Comparison of ENCODE assay signal across 1 fruit fly cellular context in the genomic region with DNA sequence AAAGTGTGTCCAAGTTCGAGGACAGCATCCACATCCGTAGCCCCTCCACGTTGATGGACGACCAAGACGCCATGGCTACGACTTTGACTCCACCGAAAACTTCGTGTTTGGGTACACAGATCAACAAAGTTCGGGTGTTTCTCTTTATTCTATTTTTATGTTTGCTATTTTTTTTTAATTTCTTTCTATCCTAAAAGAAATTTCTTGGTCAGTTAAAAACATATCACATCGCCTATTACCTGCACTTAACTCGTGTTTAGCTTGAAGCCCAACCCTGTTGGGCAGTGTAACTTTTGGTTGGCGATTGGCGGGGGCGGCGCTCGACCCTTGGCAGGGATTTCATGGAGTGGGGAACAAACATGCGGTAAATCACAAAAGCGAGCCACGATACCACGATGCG.
A peak's percentile ranks its signal among the peaks of the same experiment; 100 is the strongest.
TF ChIP-seq lines count a peak whose summit lies in the region.

No protein-coding gene starts in this region.

TF ChIP-seq in whole organism, embryonic, 481 proteins besides CTCF, POLR2A, EP300 and RAD21 (continued from another document and continues in another):
- TF ChIP-seq CG9876 (GFP tag; optimal IDR thresholded peaks at IDR 0.05; lab: Kevin White, UChicago) (no peak), gro (GFP tag; optimal IDR thresholded peaks at IDR 0.05; lab: Kevin White, UChicago) (no peak), CG10366 (GFP tag; IDR thresholded peaks at IDR 0.05; lab: Robert Waterston, UW) (peak; percentile 65), Sin3A (optimal IDR thresholded peaks at IDR 0.05; lab: Kevin White, UChicago) (no peak), CG4707 (GFP tag; optimal IDR thresholded peaks at IDR 0.05; lab: Kevin White, UChicago) (no peak), CG5180 (GFP tag; optimal IDR thresholded peaks at IDR 0.05; lab: Kevin White, UChicago) (peak; percentile 32), NC2α (GFP tag; optimal IDR thresholded peaks at IDR 0.05; lab: Kevin White, UChicago) (no peak), CG4424 (GFP tag; optimal IDR thresholded peaks at IDR 0.05; lab: Kevin White, UChicago) (peak; percentile 55), MESR4 (GFP tag; optimal IDR thresholded peaks at IDR 0.05; lab: Kevin White, UChicago) (no peak), CG6765 (GFP tag; optimal IDR thresholded peaks at IDR 0.05; lab: Kevin White, UChicago) (no peak), CG4617 (GFP tag; optimal IDR thresholded peaks at IDR 0.05; lab: Kevin White, UChicago; ENCODE audit: borderline replicate concordance) (no peak), pan (optimal IDR thresholded peaks at IDR 0.05; lab: Kevin White, UChicago) (no peak), pan (GFP tag; optimal IDR thresholded peaks at IDR 0.05 in 1 of 2, IDR thresholded peaks at IDR 0.05 in 1 of 2) (peak in 1 of 2 experiments; percentile 77), CG8765 (GFP tag; IDR thresholded peaks at IDR 0.05; lab: Robert Waterston, UW) (peak; percentile 37; the same call in 1 of the 2 replicates), CG11560 (tag; IDR thresholded peaks at IDR 0.05; lab: Robert Waterston, UW) (peak; percentile 47; the same call in 1 of the 3 replicates), Dll (GFP tag; IDR thresholded peaks at IDR 0.05; lab: Robert Waterston, UW; ENCODE audit: partially characterized antibody) (no peak), CG14860 (GFP tag; IDR thresholded peaks at IDR 0.05; lab: Robert Waterston, UW; ENCODE audit: partially characterized antibody) (no peak), ken (GFP tag; IDR thresholded peaks at IDR 0.05; lab: Robert Waterston, UW) (peak; percentile 78; the same call in 2 of the 3 replicates), CG6854 (GFP tag; optimal IDR thresholded peaks at IDR 0.05; lab: Kevin White, UChicago) (no peak), HLH3B (GFP tag; IDR thresholded peaks at IDR 0.05; lab: Robert Waterston, UW) (peak; percentile 36; the same call in 1 of the 2 replicates), CG7556 (GFP tag; optimal IDR thresholded peaks at IDR 0.05; lab: Kevin White, UChicago) (peak; percentile 48), croc (GFP tag; conservative IDR thresholded peaks at IDR 0.05; lab: Robert Waterston, UW) (peak; percentile 47; the same call in 2 of the 3 replicates), CG12769 (tag; optimal IDR thresholded peaks at IDR 0.05; lab: Kevin White, UChicago) (no peak), CG7745 (tag; optimal IDR thresholded peaks at IDR 0.05; lab: Kevin White, UChicago) (no peak), CG8478 (optimal IDR thresholded peaks at IDR 0.05; lab: Kevin White, UChicago) (no peak), maf-S (GFP tag; optimal IDR thresholded peaks at IDR 0.05; lab: Kevin White, UChicago) (peak; percentile 6), CG18011 (GFP tag; optimal IDR thresholded peaks at IDR 0.05; lab: Kevin White, UChicago) (no peak), Dip2 (GFP tag; IDR thresholded peaks at IDR 0.05; lab: Robert Waterston, UW) (no peak), Hr51 (GFP tag; optimal IDR thresholded peaks at IDR 0.05; lab: Kevin White, UChicago) (peak; percentile 27 to 65), nerfin-2 (GFP tag; IDR thresholded peaks at IDR 0.05; lab: Robert Waterston, UW; ENCODE audit: partially characterized antibody) (no peak), E2f2 (GFP tag; IDR thresholded peaks at IDR 0.05; lab: Robert Waterston, UW) (peak; percentile 30; the same call in 1 of the 2 replicates), fu2 (GFP tag; optimal IDR thresholded peaks at IDR 0.05; lab: Kevin White, UChicago) (peak; percentile 24), CG6254 (GFP tag; optimal IDR thresholded peaks at IDR 0.05; lab: Kevin White, UChicago) (peak; percentile 71), CG12942 (GFP tag; optimal IDR thresholded peaks at IDR 0.05; lab: Kevin White, UChicago) (peak; percentile 5), bbx (GFP tag; IDR thresholded peaks at IDR 0.05; lab: Robert Waterston, UW; ENCODE audit: partially characterized antibody) (no peak), gem (tag; optimal IDR thresholded peaks at IDR 0.05; lab: Kevin White, UChicago) (peak; percentile 66), CG11504 (tag; optimal IDR thresholded peaks at IDR 0.05; lab: Kevin White, UChicago) (peak; percentile 42), sens-2 (GFP tag; IDR thresholded peaks at IDR 0.05; lab: Robert Waterston, UW) (peak; percentile 67), CG32532 (GFP tag; IDR thresholded peaks at IDR 0.05; lab: Robert Waterston, UW) (peak; percentile 48), en (GFP tag; optimal IDR thresholded peaks at IDR 0.05; lab: Kevin White, UChicago) (no peak), rib (GFP tag; IDR thresholded peaks at IDR 0.05; lab: Robert Waterston, UW) (no peak), CG30403 (GFP tag; optimal IDR thresholded peaks at IDR 0.05; lab: Kevin White, UChicago) (peak; percentile 37), org-1 (GFP tag; optimal IDR thresholded peaks at IDR 0.05; lab: Kevin White, UChicago) (no peak), Jarid2 (GFP tag; optimal IDR thresholded peaks at IDR 0.05; lab: Kevin White, UChicago) (no peak), twi (tag; optimal IDR thresholded peaks at IDR 0.05; lab: Kevin White, UChicago) (no peak), CG8089 (GFP tag; optimal IDR thresholded peaks at IDR 0.05; lab: Kevin White, UChicago) (no peak), Poxn (GFP tag; IDR thresholded peaks at IDR 0.05; lab: Robert Waterston, UW) (no peak), Xrp1 (GFP tag; IDR thresholded peaks at IDR 0.05; lab: Robert Waterston, UW) (peak; percentile 81), CG4730 (GFP tag; IDR thresholded peaks at IDR 0.05; lab: Robert Waterston, UW) (no peak), crc (GFP tag; optimal IDR thresholded peaks at IDR 0.05; lab: Kevin White, UChicago) (no peak), Mes4 (GFP tag; optimal IDR thresholded peaks at IDR 0.05; lab: Kevin White, UChicago) (no peak), CG31224 (GFP tag; IDR thresholded peaks at IDR 0.05; lab: Robert Waterston, UW) (no peak), sqz (GFP tag; optimal IDR thresholded peaks at IDR 0.05; lab: Kevin White, UChicago) (no peak), lbe (GFP tag; optimal IDR thresholded peaks at IDR 0.05; lab: Kevin White, UChicago) (peak; percentile 6), HmgD (GFP tag; optimal IDR thresholded peaks at IDR 0.05; lab: Kevin White, UChicago) (no peak), CG33213 (GFP tag; optimal IDR thresholded peaks at IDR 0.05; lab: Kevin White, UChicago) (peak; percentile 13), Mrtf (GFP tag; IDR thresholded peaks at IDR 0.05; lab: Robert Waterston, UW) (0 out of 3 replicates have a peak, but pooled peaks have one; percentile 46), row (GFP tag; IDR thresholded peaks at IDR 0.05; lab: Robert Waterston, UW) (peak; percentile 71), kay (GFP tag; optimal IDR thresholded peaks at IDR 0.05; lab: Kevin White, UChicago) (no peak), CG4328 (GFP tag; optimal IDR thresholded peaks at IDR 0.05; lab: Kevin White, UChicago) (no peak), usp (GFP tag; optimal IDR thresholded peaks at IDR 0.05; lab: Kevin White, UChicago) (no peak), ash1 (GFP tag; optimal IDR thresholded peaks at IDR 0.05; lab: Kevin White, UChicago) (no peak), dimm (GFP tag; IDR thresholded peaks at IDR 0.05; lab: Robert Waterston, UW) (peak; percentile 42; the same call in 1 of the 2 replicates), CG10543 (GFP tag; optimal IDR thresholded peaks at IDR 0.05; lab: Kevin White, UChicago) (no peak), CG15073 (GFP tag; optimal IDR thresholded peaks at IDR 0.05; lab: Kevin White, UChicago) (no peak), gcm2 (GFP tag; optimal IDR thresholded peaks at IDR 0.05; lab: Kevin White, UChicago) (no peak), CG8388 (GFP tag; optimal IDR thresholded peaks at IDR 0.05; lab: Kevin White, UChicago) (peak; percentile 46), E2f1 (GFP tag; IDR thresholded peaks at IDR 0.05; lab: Robert Waterston, UW) (peak; percentile 54), pnt (GFP tag; optimal IDR thresholded peaks at IDR 0.05; lab: Kevin White, UChicago) (no peak), CG2120 (GFP tag; optimal IDR thresholded peaks at IDR 0.05; lab: Kevin White, UChicago) (peak; percentile 19), hbn (GFP tag; IDR thresholded peaks at IDR 0.05; lab: Robert Waterston, UW; ENCODE audit: partially characterized antibody) (no peak), esg (GFP tag; conservative IDR thresholded peaks at IDR 0.05; lab: Robert Waterston, UW) (peak; percentile 38; the same call in 1 of the 2 replicates), CG33557 (GFP tag; optimal IDR thresholded peaks at IDR 0.05; lab: Kevin White, UChicago) (peak; percentile 33), Bteb2 (GFP tag; optimal IDR thresholded peaks at IDR 0.05; lab: Kevin White, UChicago) (no peak), CG5245 (GFP tag; optimal IDR thresholded peaks at IDR 0.05; lab: Kevin White, UChicago) (no peak), CG32772 (GFP tag; IDR thresholded peaks at IDR 0.05; lab: Robert Waterston, UW) (peak; percentile 66; the same call in 1 of the 2 replicates), ro (GFP tag; IDR thresholded peaks at IDR 0.05; lab: Robert Waterston, UW) (no peak), Ptx1 (GFP tag; IDR thresholded peaks at IDR 0.05; lab: Robert Waterston, UW) (peak; percentile 73; the same call in 1 of the 2 replicates), Nf-YB (GFP tag; optimal IDR thresholded peaks at IDR 0.05; lab: Kevin White, UChicago) (peak; percentile 31), CG17328 (GFP tag; IDR thresholded peaks at IDR 0.05; lab: Robert Waterston, UW) (peak; percentile 71), CG6689 (GFP tag; IDR thresholded peaks at IDR 0.05; lab: Robert Waterston, UW) (peak; percentile 69), Ravus (GFP tag; IDR thresholded peaks at IDR 0.05; lab: Robert Waterston, UW) (no peak), CG16815 (GFP tag; optimal IDR thresholded peaks at IDR 0.05; lab: Kevin White, UChicago) (peak; percentile 42), CG18262 (tag; optimal IDR thresholded peaks at IDR 0.05; lab: Kevin White, UChicago) (peak; percentile 59), HLH54F (GFP tag; optimal IDR thresholded peaks at IDR 0.05; lab: Kevin White, UChicago) (no peak), pzg (GFP tag; optimal IDR thresholded peaks at IDR 0.05; lab: Kevin White, UChicago) (no peak), CG10321 (GFP tag; IDR thresholded peaks at IDR 0.05; lab: Robert Waterston, UW) (no peak; the same call in 1 of the 2 replicates), CG34224 (GFP tag; IDR thresholded peaks at IDR 0.05; lab: Robert Waterston, UW; ENCODE audit: partially characterized antibody) (no peak), jumu (GFP tag; optimal IDR thresholded peaks at IDR 0.05; lab: Kevin White, UChicago) (no peak), Dfd (GFP tag; optimal IDR thresholded peaks at IDR 0.05; lab: Kevin White, UChicago) (no peak), hb (GFP tag; IDR thresholded peaks at IDR 0.05; lab: Robert Waterston, UW; ENCODE audit: partially characterized antibody) (no peak), Lim3 (GFP tag; IDR thresholded peaks at IDR 0.05; lab: Robert Waterston, UW) (no peak), CG11695 (GFP tag; IDR thresholded peaks at IDR 0.05; lab: Robert Waterston, UW) (peak; percentile 46; the same call in 1 of the 3 replicates), CG2202 (tag; optimal IDR thresholded peaks at IDR 0.05; lab: Kevin White, UChicago) (no peak), Kr (GFP tag; optimal IDR thresholded peaks at IDR 0.05; lab: Kevin White, UChicago) (no peak), ttk (GFP tag; IDR thresholded peaks at IDR 0.05; lab: Robert Waterston, UW) (peak; percentile 46; the same call in 1 of the 2 replicates), sob (GFP tag; IDR thresholded peaks at IDR 0.05; lab: Robert Waterston, UW) (peak; percentile 53; the same call in 1 of the 2 replicates), CG4404 (GFP tag; IDR thresholded peaks at IDR 0.05; lab: Robert Waterston, UW) (no peak), CG34376 (GFP tag; optimal IDR thresholded peaks at IDR 0.05; lab: Kevin White, UChicago) (no peak), YL-1 (GFP tag; optimal IDR thresholded peaks at IDR 0.05; lab: Kevin White, UChicago) (no peak), Scr (GFP tag; IDR thresholded peaks at IDR 0.05; lab: Robert Waterston, UW; ENCODE audit: partially characterized antibody) (no peak), tx (GFP tag; optimal IDR thresholded peaks at IDR 0.05; lab: Kevin White, UChicago) (no peak), CG6175 (GFP tag; IDR thresholded peaks at IDR 0.05; lab: Robert Waterston, UW) (no peak), Fer1 (GFP tag; optimal IDR thresholded peaks at IDR 0.05; lab: Kevin White, UChicago) (no peak), CG2116 (GFP tag; optimal IDR thresholded peaks at IDR 0.05; lab: Kevin White, UChicago) (no peak), Sry-δ (GFP tag; optimal IDR thresholded peaks at IDR 0.05; lab: Kevin White, UChicago) (no peak), tna (GFP tag; IDR thresholded peaks at IDR 0.05; lab: Robert Waterston, UW; ENCODE audit: partially characterized antibody) (no peak), Drgx (GFP tag; IDR thresholded peaks at IDR 0.05; lab: Robert Waterston, UW) (peak; percentile 50; the same call in 1 of the 2 replicates), tin (GFP tag; optimal IDR thresholded peaks at IDR 0.05; lab: Kevin White, UChicago) (peak; percentile 23), Hmx (GFP tag; optimal IDR thresholded peaks at IDR 0.05; lab: Kevin White, UChicago) (no peak), slbo (GFP tag; IDR thresholded peaks at IDR 0.05; lab: Robert Waterston, UW) (peak; percentile 59), chif (GFP tag; optimal IDR thresholded peaks at IDR 0.05; lab: Kevin White, UChicago) (peak in 1 of 2 experiments; percentile 24), gfzf (GFP tag; optimal IDR thresholded peaks at IDR 0.05; lab: Kevin White, UChicago) (no peak), CG1233 (GFP tag; optimal IDR thresholded peaks at IDR 0.05; lab: Kevin White, UChicago) (peak; percentile 54), CG7839 (tag; optimal IDR thresholded peaks at IDR 0.05; lab: Kevin White, UChicago) (peak; percentile 65), CG10431 (GFP tag; optimal IDR thresholded peaks at IDR 0.05; lab: Kevin White, UChicago) (no peak), Hr39 (optimal IDR thresholded peaks at IDR 0.05; lab: Kevin White, UChicago) (no peak), CG12155 (GFP tag; optimal IDR thresholded peaks at IDR 0.05; lab: Kevin White, UChicago) (peak; percentile 29), CG1647 (GFP tag; optimal IDR thresholded peaks at IDR 0.05; lab: Kevin White, UChicago) (peak; percentile 19), CG17829 (tag; optimal IDR thresholded peaks at IDR 0.05; lab: Kevin White, UChicago) (peak; percentile 51), Med (GFP tag; lab: Kevin White, UChicago) (peak; percentile 89), Lpt (GFP tag; optimal IDR thresholded peaks at IDR 0.05; lab: Kevin White, UChicago) (no peak), CG17912 (GFP tag; optimal IDR thresholded peaks at IDR 0.05; lab: Kevin White, UChicago) (no peak), HmgZ (tag; optimal IDR thresholded peaks at IDR 0.05; lab: Kevin White, UChicago) (no peak), cad (GFP tag; optimal IDR thresholded peaks at IDR 0.05; lab: Kevin White, UChicago) (no peak), D19A (tag; optimal IDR thresholded peaks at IDR 0.05; lab: Kevin White, UChicago) (peak; percentile 6), eve (GFP tag; optimal IDR thresholded peaks at IDR 0.05; lab: Kevin White, UChicago) (no peak)
